Worm (Caenorhabditis elegans): ENCODE data around the gene F08D12.15.

The F08D12.15 gene

ce11 chrII:2783380-2783779 lies 16.9 kb downstream of the F08D12.15 start:
- TF ChIP-seq egrh-3 (GFP tag; IDR thresholded peaks at IDR 0.05) (peak; percentile 63; the same call in 1 of the 2 replicates), zfh-2 (GFP tag; conservative IDR thresholded peaks at IDR 0.05) (peak; percentile 73), xnd-1 (tag; optimal IDR thresholded peaks at IDR 0.05) (no peak)

ce11 chrII:2785787-2786186 lies 19.4 kb downstream of the F08D12.15 start:
- TF ChIP-seq nhr-179 (tag; optimal IDR thresholded peaks at IDR 0.05) (no peak), tlf-1 (GFP tag; optimal IDR thresholded peaks at IDR 0.05) (no peak), T07F8.4 (tag; optimal IDR thresholded peaks at IDR 0.05) (no peak), F37B4.10 (GFP tag; IDR thresholded peaks at IDR 0.05) (0 out of 2 replicates have a peak, but pooled peaks have one; percentile 64), C17E4.6 (GFP tag; IDR thresholded peaks at IDR 0.05) (no peak), rpc-1 (optimal IDR thresholded peaks at IDR 0.05) (no peak), rpc-1 (tag; optimal IDR thresholded peaks at IDR 0.05) (no peak), athp-1 (tag; optimal IDR thresholded peaks at IDR 0.05) (no peak), zfh-2 (GFP tag; conservative IDR thresholded peaks at IDR 0.05) (peak; percentile 88), egrh-3 (GFP tag; IDR thresholded peaks at IDR 0.05) (peak; percentile 86; the same call in 1 of the 2 replicates), Y53F4B.3 (GFP tag; IDR thresholded peaks at IDR 0.05) (no peak), lin-35 (GFP tag; optimal IDR thresholded peaks at IDR 0.05) (no peak)

ce11 chrII:2787031-2787512 lies 20.6 kb downstream of the F08D12.15 start, which contains the start of the genes F08D12.12 and srpa-72:
Gene F08D12.12 (minus strand): TSS chrII:2787081.
Gene srpa-72 (plus strand): TSS chrII:2787481.
- no peak for TF ChIP-seq B0019.2 (GFP tag; conservative IDR thresholded peaks at IDR 0.05)
- no peak for TF ChIP-seq bed-2 (GFP tag; IDR thresholded peaks at IDR 0.05)
- no peak for TF ChIP-seq Y53G8AR.9 (GFP tag; conservative IDR thresholded peaks at IDR 0.05)
- TF ChIP-seq ceh-100 (GFP tag; IDR thresholded peaks at IDR 0.05): no peak
- peak; percentile 5 to 53 for TF ChIP-seq let-607 (tag; optimal IDR thresholded peaks at IDR 0.05)
- no peak for TF ChIP-seq nhr-80 (tag; optimal IDR thresholded peaks at IDR 0.05)
- TF ChIP-seq hmg-1.2 (GFP tag; IDR thresholded peaks at IDR 0.05): peak; percentile 34; the same call in 1 of the 2 replicates
- no peak for TF ChIP-seq zfh-2 (GFP tag; conservative IDR thresholded peaks at IDR 0.05)
- no peak for TF ChIP-seq dpl-1 (GFP tag; optimal IDR thresholded peaks at IDR 0.05)
- TF ChIP-seq mcd-1 (GFP tag; IDR thresholded peaks at IDR 0.05): peak; percentile 54
- no peak for TF ChIP-seq nhr-120 (GFP tag; IDR thresholded peaks at IDR 0.05)
- no peak for TF ChIP-seq ztf-6 (GFP tag; IDR thresholded peaks at IDR 0.05)
- TF ChIP-seq D2030.7 (GFP tag; IDR thresholded peaks at IDR 0.05): no peak
- peak; percentile 6 for TF ChIP-seq lsl-1 (GFP tag; optimal IDR thresholded peaks at IDR 0.05)
- TF ChIP-seq madf-3 (GFP tag; IDR thresholded peaks at IDR 0.05): no peak
- no peak for TF ChIP-seq lin-35 (GFP tag; optimal IDR thresholded peaks at IDR 0.05)
- no peak for TF ChIP-seq efl-1 (GFP tag; optimal IDR thresholded peaks at IDR 0.05)
- TF ChIP-seq lin-54 (GFP tag; optimal IDR thresholded peaks at IDR 0.05): peak; percentile 36
- no peak; the same call in 1 of the 2 replicates for TF ChIP-seq madf-6 (GFP tag; IDR thresholded peaks at IDR 0.05)
- TF ChIP-seq aptf-3 (GFP tag; IDR thresholded peaks at IDR 0.05): no peak
- TF ChIP-seq cebp-1 (GFP tag; IDR thresholded peaks at IDR 0.05): no peak
- peak; percentile 16 for TF ChIP-seq cebp-1 (tag; optimal IDR thresholded peaks at IDR 0.05)
- TF ChIP-seq ztf-22 (GFP tag; optimal IDR thresholded peaks at IDR 0.05): no peak
- no peak for TF ChIP-seq lag-1 (GFP tag; IDR thresholded peaks at IDR 0.05)
- peak; percentile 30 for TF ChIP-seq tbp1 (GFP tag; optimal IDR thresholded peaks at IDR 0.05)

All from whole organism, young adult.